Fruit fly (Drosophila melanogaster) whole organism, embryonic: ENCODE measurements around the gene CG8563.

Experiments
- Ada2b ChIP-seq: fragments of 200-800 bp; sonication (Bioruptor generic); IDR thresholded peaks from 2 replicates; pipeline ENCODE4 v1.3.6; 2022; ENCODE audit warnings: missing biosample characterization, missing genetic modification characterization
- Atf-2 ChIP-seq: fragments of 200-800 bp; sonication (Bioruptor generic); optimal IDR thresholded peaks from 2 replicates; lab custom pipeline; 2016; ENCODE audit warnings: missing biosample characterization, missing genetic modification characterization
- BEAF-32 ChIP-seq: fragments of 200-800 bp; sonication (Bioruptor generic); optimal IDR thresholded peaks from 3 replicates; lab custom pipeline; 2017; ENCODE audit warnings: missing biosample characterization, missing genetic modification characterization, mild to moderate bottlenecking, moderate library complexity, missing genetic modification reagents
- CG10321 ChIP-seq: fragments of 200-800 bp; sonication (Bioruptor generic); IDR thresholded peaks from 2 replicates; pipeline ENCODE4 v1.3.6; 2022; ENCODE audit warnings: missing biosample characterization, missing genetic modification characterization
- CG12104 ChIP-seq: fragments of 200-800 bp; sonication (Bioruptor generic); optimal IDR thresholded peaks from 3 replicates; lab custom pipeline; 2016; ENCODE audit warnings: missing biosample characterization, missing genetic modification characterization
- CG12155 ChIP-seq: fragments of 200-800 bp; sonication (Bioruptor generic); optimal IDR thresholded peaks from 3 replicates; lab custom pipeline; 2016; ENCODE audit warnings: missing biosample characterization, missing genetic modification characterization
- CG14441 ChIP-seq: fragments of 200-800 bp; sonication (Bioruptor generic); IDR thresholded peaks from 2 replicates; pipeline ENCODE4 v1.3.6; 2022; ENCODE audit warnings: missing biosample characterization, missing genetic modification characterization
- CG15073 ChIP-seq: fragments of 200-800 bp; sonication (Bioruptor generic); optimal IDR thresholded peaks from 2 replicates; lab custom pipeline; 2016; ENCODE audit warnings: missing biosample characterization, missing genetic modification characterization
- CG15514 ChIP-seq: fragments of 200-800 bp; sonication (Bioruptor generic); optimal IDR thresholded peaks from 3 replicates; lab custom pipeline; 2017; ENCODE audit warnings: missing biosample characterization, missing genetic modification characterization, mild to moderate bottlenecking, moderate library complexity, missing genetic modification reagents
- CG1832 ChIP-seq: fragments of 200-800 bp; sonication (Bioruptor generic); optimal IDR thresholded peaks from 2 replicates; lab custom pipeline; 2017; ENCODE audit warnings: missing biosample characterization, mild to moderate bottlenecking, missing genetic modification characterization, inconsistent platforms
- CG18599 ChIP-seq: fragments of 200-800 bp; sonication (Bioruptor generic); optimal IDR thresholded peaks from 3 replicates; lab custom pipeline; 2017; ENCODE audit warnings: missing biosample characterization, missing genetic modification characterization, mild to moderate bottlenecking, moderate library complexity, missing genetic modification reagents
- CG2199 ChIP-seq: fragments of 200-800 bp; sonication (Bioruptor generic); IDR thresholded peaks from 3 replicates; pipeline ENCODE4 v1.3.6; 2022; ENCODE audit warnings: missing biosample characterization, missing genetic modification characterization
- CG3163 ChIP-seq: fragments of 200-800 bp; sonication (Bioruptor generic); optimal IDR thresholded peaks from 3 replicates; lab custom pipeline; 2016; ENCODE audit warnings: missing biosample characterization, missing genetic modification characterization
- CG3281 ChIP-seq: fragments of 200-800 bp; sonication (Bioruptor generic); optimal IDR thresholded peaks from 3 replicates; lab custom pipeline; 2017; ENCODE audit warnings: missing biosample characterization, mild to moderate bottlenecking, missing genetic modification characterization
- CG4424 ChIP-seq: fragments of 200-800 bp; sonication (Bioruptor generic); optimal IDR thresholded peaks from 3 replicates; lab custom pipeline; 2016; ENCODE audit warnings: missing biosample characterization, missing genetic modification characterization
- CG7786 ChIP-seq: fragments of 200-800 bp; sonication (Bioruptor generic); optimal IDR thresholded peaks from 2 replicates; lab custom pipeline; 2016; ENCODE audit warnings: missing biosample characterization, missing genetic modification characterization
- D19A ChIP-seq: fragments of 200-800 bp; optimal IDR thresholded peaks from 3 replicates; lab custom pipeline; 2019; ENCODE audit warnings: missing biosample characterization, mild to moderate bottlenecking, missing genetic modification characterization, moderate library complexity
- Hr39 ChIP-seq: fragments of >200 bp; optimal IDR thresholded peaks from 2 replicates; lab custom pipeline; 2017
- MESR4 ChIP-seq: fragments of 200-800 bp; sonication (Bioruptor generic); optimal IDR thresholded peaks from 2 replicates; lab custom pipeline; 2018; ENCODE audit warnings: missing biosample characterization, mild to moderate bottlenecking, missing genetic modification characterization, moderate library complexity
- NfI ChIP-seq: fragments of 200-800 bp; sonication (Bioruptor generic); optimal IDR thresholded peaks from 3 replicates; lab custom pipeline; 2018; ENCODE audit warnings: missing biosample characterization, mild to moderate bottlenecking, missing genetic modification characterization, moderate library complexity
- Pdp1 ChIP-seq, 2 experiments: fragments of 200-800 bp; sonication (Bioruptor generic); optimal IDR thresholded peaks; 3 replicates each; lab custom pipeline; 2016; ENCODE audit warnings: missing biosample characterization in 2 of 2, missing genetic modification characterization in 2 of 2, mild to moderate bottlenecking in 1 of 2, moderate library complexity in 1 of 2
- Sox100B ChIP-seq: fragments of 200-800 bp; sonication (Bioruptor generic); optimal IDR thresholded peaks from 3 replicates; lab custom pipeline; 2018; ENCODE audit warnings: missing biosample characterization, mild to moderate bottlenecking, missing genetic modification characterization
- Sry-β ChIP-seq: fragments of 200-800 bp; sonication (Bioruptor generic); optimal IDR thresholded peaks from 2 replicates; lab custom pipeline; 2018; ENCODE audit warnings: missing biosample characterization, mild to moderate bottlenecking, missing genetic modification characterization, moderate library complexity
- Tbp ChIP-seq: fragments of >200 bp; optimal IDR thresholded peaks from 2 replicates; lab custom pipeline; 2018; ENCODE audit warnings: missing biosample characterization, missing genetic modification characterization
- ac ChIP-seq: fragments of 200-800 bp; sonication (Bioruptor generic); optimal IDR thresholded peaks from 3 replicates; lab custom pipeline; 2017; ENCODE audit warnings: missing biosample characterization, mild to moderate bottlenecking, missing genetic modification characterization
- al ChIP-seq: fragments of 200-800 bp; sonication (Bioruptor generic); IDR thresholded peaks from 2 replicates; pipeline ENCODE4 v1.3.6; 2022; ENCODE audit warnings: missing biosample characterization, missing genetic modification characterization
- ato ChIP-seq: fragments of 200-800 bp; sonication (Bioruptor generic); IDR thresholded peaks from 2 replicates; pipeline ENCODE4 v1.3.6; 2022; ENCODE audit warnings: missing biosample characterization, missing genetic modification characterization; ENCODE audit not compliant: partially characterized antibody
- btn ChIP-seq: fragments of 200-800 bp; sonication (Bioruptor generic); optimal IDR thresholded peaks from 2 replicates; lab custom pipeline; 2016; ENCODE audit warnings: missing biosample characterization, missing genetic modification characterization
- cad ChIP-seq: fragments of >200 bp; optimal IDR thresholded peaks from 2 replicates; lab custom pipeline; 2017; ENCODE audit warnings: missing biosample characterization, missing genetic modification characterization
- chinmo ChIP-seq: fragments of 200-800 bp; sonication (Bioruptor generic); IDR thresholded peaks from 4 replicates; pipeline ENCODE4 v1.3.6; 2022; ENCODE audit warnings: missing biosample characterization, missing genetic modification characterization; ENCODE audit not compliant: partially characterized antibody
- chm ChIP-seq: fragments of 200-800 bp; sonication (Bioruptor generic); IDR thresholded peaks from 2 replicates; pipeline ENCODE4 v1.3.6; 2022; ENCODE audit warnings: missing biosample characterization, missing genetic modification characterization
- dm ChIP-seq: fragments of 200-800 bp; sonication (Bioruptor generic); optimal IDR thresholded peaks from 3 replicates; lab custom pipeline; 2016; ENCODE audit warnings: missing biosample characterization, missing genetic modification characterization
- exex ChIP-seq: fragments of 200-800 bp; sonication (Bioruptor generic); optimal IDR thresholded peaks from 4 replicates; lab custom pipeline; 2018; ENCODE audit warnings: missing biosample characterization, mild to moderate bottlenecking, missing genetic modification characterization, moderate library complexity
- grau ChIP-seq: fragments of 200-800 bp; optimal IDR thresholded peaks from 3 replicates; lab custom pipeline; 2019; ENCODE audit warnings: missing biosample characterization, mild to moderate bottlenecking, missing genetic modification characterization, moderate library complexity
- hb ChIP-seq: fragments of 200-800 bp; sonication (Bioruptor generic); IDR thresholded peaks from 3 replicates; pipeline ENCODE4 v1.3.6; 2022; ENCODE audit warnings: missing biosample characterization, missing genetic modification characterization; ENCODE audit not compliant: partially characterized antibody
- insv ChIP-seq, 2 experiments: fragments of 200-800 bp; sonication (Bioruptor generic); optimal IDR thresholded peaks; 3 replicates each; lab custom pipeline; 2016 to 2018; ENCODE audit warnings: missing biosample characterization in 2 of 2, missing genetic modification characterization in 2 of 2
- kay ChIP-seq: fragments of 200-800 bp; sonication (Bioruptor generic); optimal IDR thresholded peaks from 2 replicates; lab custom pipeline; 2016; ENCODE audit warnings: missing biosample characterization, missing genetic modification characterization
- mirr ChIP-seq: fragments of 200-800 bp; sonication (Bioruptor generic); optimal IDR thresholded peaks from 3 replicates; lab custom pipeline; 2018; ENCODE audit warnings: missing biosample characterization, mild to moderate bottlenecking, missing genetic modification characterization
- odd ChIP-seq: fragments of 200-800 bp; sonication (Bioruptor generic); optimal IDR thresholded peaks from 2 replicates; lab custom pipeline; 2017; ENCODE audit warnings: missing biosample characterization, mild to moderate bottlenecking, missing genetic modification characterization
- peb ChIP-seq: fragments of 200-800 bp; sonication (Bioruptor generic); IDR thresholded peaks from 2 replicates; pipeline ENCODE4 v1.3.6; 2022; ENCODE audit warnings: missing biosample characterization, missing genetic modification characterization
- phol ChIP-seq: fragments of 200-800 bp; sonication (Bioruptor generic); optimal IDR thresholded peaks from 3 replicates; lab custom pipeline; 2018; ENCODE audit warnings: missing biosample characterization, mild to moderate bottlenecking, missing genetic modification characterization, moderate library complexity
- ranshi ChIP-seq: fragments of 200-800 bp; sonication (Bioruptor generic); IDR thresholded peaks from 2 replicates; pipeline ENCODE4 v1.3.6; 2022; ENCODE audit warnings: missing biosample characterization, missing genetic modification characterization
- row ChIP-seq: fragments of 200-800 bp; sonication (Bioruptor generic); IDR thresholded peaks from 3 replicates; pipeline ENCODE4 v1.3.6; 2022; ENCODE audit warnings: missing biosample characterization, missing genetic modification characterization
- sc ChIP-seq, 3 experiments: fragments of >200 bp in 2 of 3; fragments of 200-800 bp in 1 of 3; sonication (Bioruptor generic) in 1 of 3; optimal IDR thresholded peaks; 2 replicates in 2 of 3; 3 replicates in 1 of 3; lab custom pipeline; 2017; ENCODE audit warnings: mild to moderate bottlenecking in 1 of 3, missing biosample characterization in 1 of 3, missing genetic modification characterization in 1 of 3, missing genetic modification reagents in 1 of 3
- shn ChIP-seq: fragments of 200-800 bp; sonication (Bioruptor generic); optimal IDR thresholded peaks from 3 replicates; lab custom pipeline; 2016; ENCODE audit warnings: missing biosample characterization, missing genetic modification characterization

CG8563 gene

DNA sequence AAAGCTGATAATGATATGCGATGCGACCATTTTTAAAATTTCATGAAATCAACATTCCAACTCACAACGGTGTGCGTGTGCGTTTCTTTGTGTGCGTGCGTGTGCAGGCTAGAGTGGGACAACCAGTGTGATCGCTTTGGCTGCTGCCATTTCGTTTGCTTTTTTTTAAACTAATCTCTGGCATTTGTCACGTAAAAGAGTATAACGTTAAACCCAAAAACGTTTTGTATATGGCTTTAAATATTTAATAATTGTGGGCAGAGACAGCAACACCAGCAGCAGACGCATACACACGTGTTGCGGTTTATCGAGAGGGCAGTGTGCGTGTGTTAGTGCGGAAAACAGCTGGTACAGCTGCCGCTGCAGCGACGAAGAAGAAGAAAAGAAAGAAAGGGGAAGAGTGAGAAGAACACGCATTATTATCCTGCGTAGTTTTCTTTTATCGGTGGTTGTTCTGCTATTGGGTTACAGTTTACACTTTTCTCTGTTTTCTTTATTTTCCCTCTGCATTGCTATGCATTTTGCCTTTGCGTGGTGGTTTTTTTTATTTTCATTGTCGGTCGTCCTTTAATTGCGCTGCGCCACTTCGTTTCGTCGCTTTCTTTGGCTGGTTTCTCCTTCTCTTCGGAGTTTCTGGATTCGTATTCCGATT, 20.2 kb upstream of the CG8563 start (continued):
- peak; percentile 42 for TF ChIP-seq CG15514
- no peak for TF ChIP-seq CG4424 (GFP tag; lab: Kevin White, UChicago)
- TF ChIP-seq kay (GFP tag; lab: Kevin White, UChicago) = no peak
- TF ChIP-seq, all 482 proteins: peak for 70

DNA sequence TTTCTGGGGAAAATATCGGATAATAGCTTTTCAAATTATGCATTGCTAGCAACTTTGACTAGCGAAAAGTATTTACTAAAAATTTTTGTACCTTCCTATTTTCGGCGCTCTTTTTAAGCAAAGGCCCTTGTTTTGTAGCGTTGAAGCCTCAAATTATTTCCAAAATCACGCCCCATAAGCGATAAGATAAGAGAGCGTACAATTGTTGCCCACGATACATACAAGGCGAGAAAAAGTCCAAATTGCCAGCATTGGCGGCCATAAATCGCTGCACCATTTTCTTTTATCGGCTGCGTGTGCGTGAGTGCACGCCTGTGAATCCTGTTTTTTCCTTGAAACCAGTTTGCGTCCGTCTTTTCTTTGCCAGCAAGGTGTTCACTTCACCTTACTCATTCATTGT, 19.3 kb upstream of the CG8563 start:
- TF ChIP-seq shn (GFP tag; lab: Kevin White, UChicago) (no peak), hb (GFP tag; lab: Robert Waterston, UW) (peak; percentile 29; the same call in 1 of the 3 replicates), Pdp1 (GFP tag; optimal IDR thresholded peaks at IDR 0.05; lab: Kevin White, UChicago) (no peak), CG18599 (GFP tag; lab: Kevin White, UChicago) (no peak), Sry-β (peak; percentile 86), MESR4 (GFP tag; lab: Kevin White, UChicago) (no peak), chm (GFP tag; lab: Robert Waterston, UW) (0 out of 2 replicates have a peak, but pooled peaks have one; percentile 26), ato (GFP tag; lab: Robert Waterston, UW) (no peak), CG12155 (GFP tag; lab: Kevin White, UChicago) (no peak), al (no peak), D19A (tag; lab: Kevin White, UChicago) (no peak), CG3281 (no peak), row (peak; percentile 42; the same call in 2 of the 3 replicates), CG15073 (GFP tag; lab: Kevin White, UChicago) (no peak), Tbp (GFP tag; lab: Kevin White, UChicago) (no peak), phol (tag; lab: Kevin White, UChicago) (peak; percentile 37), Sox100B (no peak), insv (GFP tag; optimal IDR thresholded peaks at IDR 0.05; lab: Kevin White, UChicago) (peak in 1 of 2 experiments; percentile 7), dm (GFP tag; lab: Kevin White, UChicago) (no peak), peb (GFP tag; lab: Robert Waterston, UW) (no peak), CG10321 (GFP tag; lab: Robert Waterston, UW) (0 out of 2 replicates have a peak, but pooled peaks have one; percentile 10), odd (GFP tag; lab: Kevin White, UChicago) (no peak), BEAF-32 (GFP tag; lab: Kevin White, UChicago) (peak; percentile 30), NfI (GFP tag; lab: Kevin White, UChicago) (no peak), btn (GFP tag; lab: Kevin White, UChicago) (no peak), ac (GFP tag; lab: Kevin White, UChicago) (peak; percentile 28), cad (peak; percentile 80), CG2199 (GFP tag; lab: Robert Waterston, UW) (0 out of 3 replicates have a peak, but pooled peaks have one; percentile 22), Atf-2 (GFP tag; lab: Kevin White, UChicago) (no peak), chinmo (no peak), CG14441 (no peak), Hr39 (lab: Kevin White, UChicago) (no peak), ranshi (no peak)

DNA sequence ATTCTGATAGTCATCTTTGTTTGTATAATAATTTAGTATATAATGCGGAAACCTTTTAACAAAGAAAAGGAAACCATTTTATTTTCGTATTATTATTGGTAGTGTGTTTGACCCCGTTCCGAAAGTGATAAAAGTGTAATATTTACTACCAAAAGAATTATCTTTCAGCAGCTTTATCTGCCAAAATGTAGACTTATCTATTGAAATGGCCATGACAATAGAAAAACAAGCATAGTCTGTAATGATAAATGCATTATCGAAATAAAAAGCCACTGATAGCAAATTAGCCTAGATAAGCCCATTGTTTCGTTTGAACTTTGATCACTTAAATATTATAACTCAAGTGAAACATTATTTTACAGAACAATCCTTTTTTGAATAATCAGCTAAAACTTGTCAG, 14.4 kb upstream of the CG8563 start:
- TF ChIP-seq mirr (peak; percentile 67), exex (tag; lab: Kevin White, UChicago) (peak; percentile 60), CG1832 (no peak), sc (optimal IDR thresholded peaks at IDR 0.05; lab: Kevin White, UChicago) (no peak), sc (GFP tag; optimal IDR thresholded peaks at IDR 0.05; lab: Kevin White, UChicago) (no peak), grau (tag; lab: Kevin White, UChicago) (no peak), CG7786 (GFP tag; lab: Kevin White, UChicago) (no peak), CG12104 (GFP tag; lab: Kevin White, UChicago) (no peak), Tbp (GFP tag; lab: Kevin White, UChicago) (no peak), CG3163 (GFP tag; lab: Kevin White, UChicago) (no peak), Ada2b (GFP tag; lab: Robert Waterston, UW) (no peak)
- TF ChIP-seq, all 482 proteins: peak for 2
